Worm (Caenorhabditis elegans) whole organism, L4 larva: ENCODE measurements around the gene lron-10.

ENCODE experiments used
- F44E2.7 ChIP-seq: fragments of 200-800 bp; sonication (Bioruptor generic); IDR thresholded peaks from 2 replicates; pipeline ENCODE4 v2.1.2; 2022; ENCODE audit warnings: missing genetic modification characterization, missing compliant biosample characterization
- T20F7.1 ChIP-seq: fragments of 200-800 bp; sonication (Bioruptor generic); optimal IDR thresholded peaks from 2 replicates; lab custom pipeline; 2018; ENCODE audit warnings: mild to moderate bottlenecking, missing genetic modification characterization, missing compliant biosample characterization
- aly-2 ChIP-seq: sonication (generic microtip); optimal IDR thresholded peaks from 2 replicates; lab custom pipeline; 2018; ENCODE audit warnings: missing biosample characterization, missing genetic modification characterization
- arid-1 ChIP-seq: fragments of 200-800 bp; sonication (Bioruptor generic); conservative IDR thresholded peaks from 2 replicates; pipeline ENCODE4 v1.3.6; 2022; ENCODE audit warnings: missing genetic modification reagents, missing genetic modification characterization, missing compliant biosample characterization
- ceh-32 ChIP-seq: sonication (generic microtip); optimal IDR thresholded peaks from 2 replicates; lab custom pipeline; 2016; ENCODE audit warnings: mild to moderate bottlenecking, missing genetic modification characterization, missing compliant biosample characterization; ENCODE audit not compliant: poor library complexity
- ceh-44 ChIP-seq: fragments of 200-800 bp; sonication (Bioruptor generic); IDR thresholded peaks from 2 replicates; pipeline ENCODE4 v1.3.6; 2022; ENCODE audit warnings: missing genetic modification reagents, missing genetic modification characterization, missing compliant biosample characterization
- ceh-82 ChIP-seq: sonication (generic microtip); optimal IDR thresholded peaks from 2 replicates; lab custom pipeline; 2017; ENCODE audit warnings: missing biosample characterization, missing genetic modification characterization
- ces-1 ChIP-seq: fragments of 150-350 bp; sonication (generic microtip); optimal IDR thresholded peaks from 4 replicates; lab custom pipeline; 2014; ENCODE audit warnings: missing biosample characterization, missing genetic modification reagents, missing genetic modification characterization
- dmd-9 ChIP-seq: fragments of 200-800 bp; sonication (Bioruptor generic); IDR thresholded peaks from 2 replicates; pipeline ENCODE4 v1.3.6; 2022; ENCODE audit warnings: missing genetic modification reagents, missing genetic modification characterization, missing compliant biosample characterization
- dve-1 ChIP-seq: sonication (generic microtip); optimal IDR thresholded peaks from 2 replicates; lab custom pipeline; 2017; ENCODE audit warnings: antibody characterized with exemption, mild to moderate bottlenecking, missing genetic modification characterization, missing compliant biosample characterization; ENCODE audit not compliant: insufficient read depth
- fkh-10 ChIP-seq: fragments of 150-350 bp; optimal IDR thresholded peaks from 2 replicates; lab custom pipeline; 2014; ENCODE audit warnings: missing biosample characterization, missing genetic modification reagents, missing genetic modification characterization
- gei-8 ChIP-seq: fragments of 200-800 bp; sonication (Bioruptor generic); optimal IDR thresholded peaks from 2 replicates; lab custom pipeline; 2018; ENCODE audit warnings: mild to moderate bottlenecking, missing genetic modification characterization, missing compliant biosample characterization
- hif-1 ChIP-seq, 2 experiments: sonication (generic microtip); optimal IDR thresholded peaks; 2 replicates each; lab custom pipeline; 2016 to 2017; ENCODE audit warnings: missing compliant biosample characterization in 2 of 2, missing genetic modification characterization in 2 of 2, missing genetic modification reagents in 2 of 2, missing genotype in 2 of 2, mild to moderate bottlenecking in 1 of 2
- hlh-11 ChIP-seq: fragments of 200-800 bp; sonication (Bioruptor generic); optimal IDR thresholded peaks from 2 replicates; lab custom pipeline; 2018; ENCODE audit warnings: mild to moderate bottlenecking, missing genetic modification characterization, missing compliant biosample characterization
- hlh-30 ChIP-seq: sonication (generic microtip); optimal IDR thresholded peaks from 2 replicates; lab custom pipeline; 2017; ENCODE audit warnings: antibody characterized with exemption, mild to moderate bottlenecking, missing genetic modification characterization, missing compliant biosample characterization; ENCODE audit not compliant: insufficient read depth
- lim-7 ChIP-seq: fragments of 200-800 bp; sonication (Bioruptor generic); IDR thresholded peaks from 2 replicates; pipeline ENCODE4 v1.3.6; 2022; ENCODE audit warnings: missing genetic modification characterization, missing compliant biosample characterization
- lir-3 ChIP-seq: sonication (generic microtip); optimal IDR thresholded peaks from 2 replicates; lab custom pipeline; 2016; ENCODE audit warnings: mild to moderate bottlenecking, missing genetic modification characterization, missing compliant biosample characterization
- lsy-2 ChIP-seq, 2 experiments: fragments of 150-350 bp in 1 of 2; sonication (generic microtip) in 1 of 2; optimal IDR thresholded peaks; 2 replicates each; lab custom pipeline; 2014 to 2017; ENCODE audit warnings: missing biosample characterization in 2 of 2, missing genetic modification characterization in 2 of 2
- mdl-1 ChIP-seq, 2 experiments: fragments of 150-350 bp in 1 of 2; sonication (generic microtip) in 1 of 2; optimal IDR thresholded peaks; 2 replicates each; lab custom pipeline; 2014 to 2017; ENCODE audit warnings: missing biosample characterization in 2 of 2, missing genetic modification characterization in 2 of 2
- mep-1 ChIP-seq: fragments of 150-350 bp; sonication (generic microtip); optimal IDR thresholded peaks from 3 replicates; lab custom pipeline; 2014; ENCODE audit warnings: missing biosample characterization, missing genetic modification characterization
- mes-2 ChIP-seq: sonication (generic microtip); optimal IDR thresholded peaks from 2 replicates; lab custom pipeline; 2016; ENCODE audit warnings: missing genotype, mild to moderate bottlenecking, missing genetic modification characterization, missing compliant biosample characterization; ENCODE audit not compliant: poor library complexity, severe bottlenecking
- mxl-2 ChIP-seq: fragments of 200-800 bp; sonication (Bioruptor generic); conservative IDR thresholded peaks from 2 replicates; pipeline ENCODE4 v1.3.6; 2022; ENCODE audit warnings: missing genetic modification reagents, missing genetic modification characterization, missing compliant biosample characterization
- mxl-3 ChIP-seq: fragments of 200-800 bp; sonication (Bioruptor generic); optimal IDR thresholded peaks from 2 replicates; lab custom pipeline; 2018; ENCODE audit warnings: mild to moderate bottlenecking, missing genetic modification characterization, missing compliant biosample characterization
- nhr-102 ChIP-seq: sonication (generic microtip); optimal IDR thresholded peaks from 2 replicates; lab custom pipeline; 2016; ENCODE audit warnings: mild to moderate bottlenecking, missing genetic modification characterization, moderate library complexity, missing compliant biosample characterization
- nhr-11 ChIP-seq: fragments of 150-350 bp; optimal IDR thresholded peaks from 2 replicates; lab custom pipeline; 2014; ENCODE audit warnings: missing biosample characterization, missing genetic modification characterization
- nhr-237 ChIP-seq: sonication (generic microtip); optimal IDR thresholded peaks from 2 replicates; lab custom pipeline; 2017; ENCODE audit warnings: missing biosample characterization, missing genetic modification characterization
- nhr-25 ChIP-seq: sonication (generic microtip); optimal IDR thresholded peaks from 2 replicates; lab custom pipeline; 2017; ENCODE audit warnings: missing genetic modification characterization, mild to moderate bottlenecking, missing compliant biosample characterization, antibody characterized with exemption, moderate library complexity, borderline replicate concordance; ENCODE audit not compliant: insufficient read depth
- nhr-28 ChIP-seq: fragments of 150-350 bp; optimal IDR thresholded peaks from 2 replicates; lab custom pipeline; 2014; ENCODE audit warnings: missing biosample characterization, missing genetic modification characterization
- nhr-48 ChIP-seq: sonication (generic microtip); optimal IDR thresholded peaks from 2 replicates; lab custom pipeline; 2016; ENCODE audit warnings: mild to moderate bottlenecking, missing genetic modification characterization, missing compliant biosample characterization
- nhr-6 ChIP-seq: fragments of 150-350 bp; optimal IDR thresholded peaks from 2 replicates; lab custom pipeline; 2014; ENCODE audit warnings: missing biosample characterization, missing genetic modification characterization
- nhr-77 ChIP-seq: fragments of 150-350 bp; optimal IDR thresholded peaks from 2 replicates; lab custom pipeline; 2014; ENCODE audit warnings: missing biosample characterization, missing genetic modification characterization
- pha-4 ChIP-seq, 2 experiments: fragments of 150-350 bp in 1 of 2; fragments of 200-800 bp in 1 of 2; sonication (Bioruptor generic) in 1 of 2; IDR thresholded peaks in 1 of 2; optimal IDR thresholded peaks in 1 of 2; 2 replicates each; pipeline versions ENCODE4 v1.3.6 to Lab custom; 2014 to 2022; ENCODE audit warnings: missing genetic modification characterization in 2 of 2, missing genetic modification reagents in 2 of 2, missing biosample characterization in 1 of 2, missing compliant biosample characterization in 1 of 2
- php-3 ChIP-seq: fragments of 200-800 bp; sonication (Bioruptor generic); IDR thresholded peaks from 2 replicates; pipeline ENCODE4 v1.3.6; 2022; ENCODE audit warnings: missing genetic modification reagents, missing genetic modification characterization, missing compliant biosample characterization
- sdz-12 ChIP-seq: fragments of 200-800 bp; sonication (Bioruptor generic); optimal IDR thresholded peaks from 2 replicates; lab custom pipeline; 2018; ENCODE audit warnings: mild to moderate bottlenecking, missing genetic modification characterization, missing compliant biosample characterization
- snpc-1.2 ChIP-seq: fragments of 200-800 bp; sonication (Bioruptor generic); IDR thresholded peaks from 2 replicates; pipeline ENCODE4 v1.3.6; 2022; ENCODE audit warnings: missing genetic modification reagents, missing genetic modification characterization, missing compliant biosample characterization
- snpc-4 ChIP-seq: fragments of 150-350 bp; optimal IDR thresholded peaks from 2 replicates; lab custom pipeline; 2014; ENCODE audit warnings: missing biosample characterization, missing genetic modification characterization
- unc-62 ChIP-seq, 3 experiments: fragments of 150-350 bp in 1 of 3; sonication (generic microtip); optimal IDR thresholded peaks in 2 of 3; peaks in 1 of 3; 1 replicate in 1 of 3; 2 replicates in 2 of 3; lab custom pipeline; 2014 to 2017; ENCODE audit warnings: missing biosample characterization in 3 of 3, missing genetic modification characterization in 3 of 3, missing genetic modification reagents in 3 of 3, missing genotype in 1 of 3
- zfp-2 ChIP-seq: sonication (generic microtip); optimal IDR thresholded peaks from 2 replicates; lab custom pipeline; 2016; ENCODE audit warnings: mild to moderate bottlenecking, missing genetic modification characterization, missing compliant biosample characterization
- ztf-11 ChIP-seq: fragments of 150-350 bp; optimal IDR thresholded peaks from 2 replicates; lab custom pipeline; 2014; ENCODE audit warnings: missing biosample characterization, missing genetic modification characterization

Gene lron-10

ce11 chrIII:10637933-10638332 is 16.8 kb upstream of the lron-10 start:
- TF ChIP-seq lir-3 (no peak), unc-62 (GFP tag; optimal IDR thresholded peaks at IDR 0.05 in 1 of 2; lab: Kevin White, UChicago) (peak in 1 of 2 experiments; percentile 92), unc-62 (tag; optimal IDR thresholded peaks at IDR 0.05; lab: Kevin White, UChicago) (no peak)

ce11 chrIII:10636493-10637031 is 15.4 kb upstream of the lron-10 start:
- TF ChIP-seq hif-1 (tag; optimal IDR thresholded peaks at IDR 0.05; lab: Kevin White, UChicago), result peak in 1 of 2 experiments; percentile 12
- TF ChIP-seq lsy-2 (tag; optimal IDR thresholded peaks at IDR 0.05; lab: Kevin White, UChicago), result peak in 1 of 2 experiments; percentile 30
- TF ChIP-seq arid-1 (GFP tag; lab: Robert Waterston, UW), result no peak
- TF ChIP-seq lim-7, result no peak
- no peak for TF ChIP-seq snpc-1.2 (GFP tag; lab: Robert Waterston, UW)
- no peak for TF ChIP-seq nhr-11 (tag; lab: Kevin White, UChicago)
- TF ChIP-seq pha-4 (GFP tag; IDR thresholded peaks at IDR 0.05; lab: Robert Waterston, UW), result no peak; the same call in 1 of the 2 replicates
- TF ChIP-seq pha-4 (tag; optimal IDR thresholded peaks at IDR 0.05; lab: Kevin White, UChicago), result peak; percentile 79
- TF ChIP-seq aly-2 (tag; lab: Kevin White, UChicago), result no peak
- peak; percentile 23 for TF ChIP-seq dve-1 (tag; lab: Kevin White, UChicago)
- no peak for TF ChIP-seq nhr-77 (tag; lab: Kevin White, UChicago)
- TF ChIP-seq mxl-2 (GFP tag; lab: Robert Waterston, UW), result no peak
- no peak for TF ChIP-seq F44E2.7 (GFP tag; lab: Robert Waterston, UW)
- peak; percentile 62 for TF ChIP-seq nhr-25 (tag; lab: Kevin White, UChicago)
- no peak for TF ChIP-seq dmd-9 (GFP tag; lab: Robert Waterston, UW)
- TF ChIP-seq hlh-11 (tag; lab: Kevin White, UChicago), result peak; percentile 36
- no peak for TF ChIP-seq ces-1 (GFP tag; lab: Kevin White, UChicago)
- no peak for TF ChIP-seq nhr-237 (tag; lab: Kevin White, UChicago)
- peak; percentile 42 for TF ChIP-seq hlh-30 (tag; lab: Kevin White, UChicago)
- TF ChIP-seq ztf-11 (tag; lab: Kevin White, UChicago), result no peak
- no peak for TF ChIP-seq ceh-44
- no peak for TF ChIP-seq nhr-48 (tag; lab: Kevin White, UChicago)
- TF ChIP-seq nhr-102 (tag; lab: Kevin White, UChicago), result no peak
- TF ChIP-seq mxl-3 (GFP tag; lab: Kevin White, UChicago), result no peak
- TF ChIP-seq php-3 (GFP tag; lab: Robert Waterston, UW), result no peak
- TF ChIP-seq mdl-1 (tag; optimal IDR thresholded peaks at IDR 0.05; lab: Kevin White, UChicago), result peak; percentile 10 to 59
- TF ChIP-seq T20F7.1 (GFP tag; lab: Kevin White, UChicago), result no peak
- peak; percentile 27 for TF ChIP-seq mep-1 (tag; lab: Kevin White, UChicago)
- no peak for TF ChIP-seq gei-8
- no peak for TF ChIP-seq sdz-12 (GFP tag; lab: Kevin White, UChicago)
- no peak for TF ChIP-seq snpc-4
- TF ChIP-seq ceh-82 (tag; lab: Kevin White, UChicago), result no peak
- TF ChIP-seq mes-2 (tag; lab: Kevin White, UChicago), result peak; percentile 1
- TF ChIP-seq fkh-10 (GFP tag; lab: Kevin White, UChicago), result no peak
- peak; percentile 34 for TF ChIP-seq nhr-6
- TF ChIP-seq nhr-28 (tag; lab: Kevin White, UChicago), result peak; percentile 43
- TF ChIP-seq ceh-32 (tag; lab: Kevin White, UChicago), result no peak
- no peak for TF ChIP-seq zfp-2 (tag; lab: Kevin White, UChicago)
